Fruit fly (Drosophila melanogaster): ENCODE results near the gene mRpL17.
A peak's percentile ranks its signal among the peaks of the same experiment; 100 is the strongest.

The mRpL17 gene

DNA sequence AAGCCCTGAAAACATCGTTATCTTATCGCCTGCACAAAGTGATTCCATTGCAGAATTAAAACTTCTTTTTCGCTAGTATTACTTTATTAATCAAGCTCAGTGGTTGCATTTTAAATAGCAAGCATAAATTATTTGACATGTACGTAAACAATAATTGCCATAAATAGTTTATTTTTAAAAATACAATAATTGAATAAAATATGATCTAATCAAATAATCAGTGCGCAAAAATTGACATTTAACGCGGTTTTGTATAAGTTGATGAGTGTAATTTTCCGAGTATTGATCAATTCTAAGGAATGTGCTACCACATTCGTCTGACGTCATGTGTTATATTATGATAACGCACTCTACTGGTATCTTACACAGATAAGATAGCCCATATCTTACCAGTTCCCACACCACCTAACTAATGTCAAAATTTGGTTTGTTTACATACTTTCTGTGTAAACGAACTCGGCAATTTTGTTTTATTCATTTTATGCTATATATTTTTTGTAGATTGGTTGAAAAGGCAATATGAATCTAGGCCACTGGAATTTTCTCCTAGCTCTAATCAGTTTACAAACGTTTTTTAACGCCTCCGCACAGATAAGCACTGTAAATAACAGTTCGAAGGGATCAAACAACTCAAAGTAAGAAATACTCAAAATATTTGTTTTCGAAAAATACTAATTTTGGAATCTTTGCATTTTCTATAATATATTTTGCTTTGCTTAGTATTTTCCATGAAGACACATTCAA, 16.9 kb upstream of the mRpL17 start, which contains the start of gene mthl14:
Gene mthl14 (plus strand): TSS at position 10 of the 744 bp plus-strand sequence.
- TF ChIP-seq dsx (GFP tag; optimal IDR thresholded peaks at IDR 0.05; ENCODE audit: poor library complexity, severe bottlenecking) (no peak), CG32006 (GFP tag; optimal IDR thresholded peaks at IDR 0.05) (no peak), fkh (GFP tag; optimal IDR thresholded peaks at IDR 0.05) (peak; percentile 79)

dm6 chr3L:248226-248758, 16.3 kb upstream of the mRpL17 start:
- TF ChIP-seq esn (GFP tag; optimal IDR thresholded peaks at IDR 0.05) (no peak), Gug (GFP tag; IDR thresholded peaks at IDR 0.05) (no peak), CG6276 (GFP tag; optimal IDR thresholded peaks at IDR 0.05) (no peak), topi (GFP tag; optimal IDR thresholded peaks at IDR 0.05) (no peak), CG11294 (GFP tag; IDR thresholded peaks at IDR 0.05) (no peak), Smox (GFP tag; optimal IDR thresholded peaks at IDR 0.05) (no peak), eg (GFP tag; IDR thresholded peaks at IDR 0.05) (no peak), CG6854 (GFP tag; optimal IDR thresholded peaks at IDR 0.05) (no peak), CG32006 (GFP tag; optimal IDR thresholded peaks at IDR 0.05) (no peak), Met (GFP tag; optimal IDR thresholded peaks at IDR 0.05) (no peak), CG8632 (GFP tag; optimal IDR thresholded peaks at IDR 0.05) (no peak), CG10631 (GFP tag; optimal IDR thresholded peaks at IDR 0.05) (no peak), CG6808 (GFP tag; optimal IDR thresholded peaks at IDR 0.05) (no peak), CG6163 (GFP tag; IDR thresholded peaks at IDR 0.05) (no peak), Ets96B (tag; optimal IDR thresholded peaks at IDR 0.05) (no peak), CG6792 (GFP tag; optimal IDR thresholded peaks at IDR 0.05) (no peak), Sox102F (GFP tag; optimal IDR thresholded peaks at IDR 0.05) (no peak)

dm6 chr3L:257618-258475, 6.7 kb upstream of the mRpL17 start, which contains the start of the genes DIP2 and wac:
Gene DIP2 (minus strand): TSS chr3L:257954.
Gene wac (plus strand): TSS chr3L:258176.
- peak; percentile 36 for TF ChIP-seq CG11902 (GFP tag; optimal IDR thresholded peaks at IDR 0.05)
- TF ChIP-seq CG7368 (GFP tag; optimal IDR thresholded peaks at IDR 0.05): peak; percentile 60
- TF ChIP-seq Sox15 (GFP tag; optimal IDR thresholded peaks at IDR 0.05): peak; percentile 38
- peak; percentile 28 for TF ChIP-seq CG11762 (GFP tag; optimal IDR thresholded peaks at IDR 0.05; ENCODE audit: insufficient read depth)
- TF ChIP-seq fkh (GFP tag; optimal IDR thresholded peaks at IDR 0.05): peak; percentile 68
- peak; percentile 24 for TF ChIP-seq CG8319 (GFP tag; optimal IDR thresholded peaks at IDR 0.05)
- peak; percentile 78 for TF ChIP-seq esn (GFP tag; optimal IDR thresholded peaks at IDR 0.05)
- TF ChIP-seq Eip93F (GFP tag; optimal IDR thresholded peaks at IDR 0.05): peak; percentile 43
- no peak for TF ChIP-seq Hr39 (GFP tag; optimal IDR thresholded peaks at IDR 0.05)
- TF ChIP-seq Smox (GFP tag; optimal IDR thresholded peaks at IDR 0.05): no peak
- peak; percentile 80 for TF ChIP-seq CG31627 (GFP tag; optimal IDR thresholded peaks at IDR 0.05)
- no peak for TF ChIP-seq dac (GFP tag; optimal IDR thresholded peaks at IDR 0.05)
- peak; percentile 64 for TF ChIP-seq cyc (GFP tag; optimal IDR thresholded peaks at IDR 0.05)
- peak; percentile 97 for TF ChIP-seq Sox14 (GFP tag; optimal IDR thresholded peaks at IDR 0.05)
- TF ChIP-seq vri (GFP tag; optimal IDR thresholded peaks at IDR 0.05): peak; percentile 78
- no peak for TF ChIP-seq Hr38 (GFP tag; optimal IDR thresholded peaks at IDR 0.05)
- peak; percentile 72 for TF ChIP-seq CG10631 (GFP tag; optimal IDR thresholded peaks at IDR 0.05)
- no peak for TF ChIP-seq Ets96B (tag; optimal IDR thresholded peaks at IDR 0.05)
- peak; percentile 62 for TF ChIP-seq acj6 (GFP tag; optimal IDR thresholded peaks at IDR 0.05)
- peak; percentile 41 for TF ChIP-seq CG3032 (tag; optimal IDR thresholded peaks at IDR 0.05)
- peak; percentile 68 for TF ChIP-seq lz (GFP tag; optimal IDR thresholded peaks at IDR 0.05)
